Fruit fly (Drosophila melanogaster) whole organism, embryonic: ENCODE data around the gene CG12024.

Source experiments
- C15 ChIP-seq: fragments of 200-800 bp; sonication (Bioruptor generic); IDR thresholded peaks from 3 replicates; pipeline ENCODE4 v1.3.6; 2022; ENCODE audit warnings: missing biosample characterization, missing genetic modification characterization
- CG10274 ChIP-seq: fragments of 200-800 bp; sonication (Bioruptor generic); optimal IDR thresholded peaks from 3 replicates; lab custom pipeline; 2017; ENCODE audit warnings: missing biosample characterization, mild to moderate bottlenecking, missing genetic modification characterization
- CG10654 ChIP-seq: fragments of 200-800 bp; sonication (Bioruptor generic); optimal IDR thresholded peaks from 2 replicates; lab custom pipeline; 2016; ENCODE audit warnings: missing biosample characterization, missing genetic modification characterization
- CG11695 ChIP-seq: fragments of 200-800 bp; sonication (Bioruptor generic); IDR thresholded peaks from 3 replicates; pipeline ENCODE4 v1.3.6; 2022; ENCODE audit warnings: missing biosample characterization, missing genetic modification characterization
- CG14441 ChIP-seq: fragments of 200-800 bp; sonication (Bioruptor generic); IDR thresholded peaks from 2 replicates; pipeline ENCODE4 v1.3.6; 2022; ENCODE audit warnings: missing biosample characterization, missing genetic modification characterization
- CG15514 ChIP-seq: fragments of 200-800 bp; sonication (Bioruptor generic); optimal IDR thresholded peaks from 3 replicates; lab custom pipeline; 2017; ENCODE audit warnings: missing biosample characterization, missing genetic modification characterization, mild to moderate bottlenecking, moderate library complexity, missing genetic modification reagents
- CG15696 ChIP-seq: fragments of 200-800 bp; sonication (Bioruptor generic); optimal IDR thresholded peaks from 2 replicates; lab custom pipeline; 2019; ENCODE audit warnings: missing biosample characterization, mild to moderate bottlenecking, missing genetic modification characterization, moderate library complexity
- CG16813 ChIP-seq: fragments of 200-800 bp; sonication (Bioruptor generic); IDR thresholded peaks from 3 replicates; pipeline ENCODE4 v1.3.6; 2022; ENCODE audit warnings: missing biosample characterization, missing genetic modification characterization; ENCODE audit not compliant: partially characterized antibody
- CG17328 ChIP-seq: fragments of 200-800 bp; sonication (Bioruptor generic); IDR thresholded peaks from 2 replicates; pipeline ENCODE4 v1.3.6; 2022; ENCODE audit warnings: missing biosample characterization, missing genetic modification characterization
- CG17361 ChIP-seq: fragments of 200-800 bp; sonication (Bioruptor generic); IDR thresholded peaks from 3 replicates; pipeline ENCODE4 v1.3.6; 2022; ENCODE audit warnings: missing biosample characterization, missing genetic modification characterization
- CG17912 ChIP-seq: fragments of 200-800 bp; sonication (Bioruptor generic); optimal IDR thresholded peaks from 2 replicates; lab custom pipeline; 2018; ENCODE audit warnings: missing biosample characterization, mild to moderate bottlenecking, missing genetic modification characterization
- CG18262 ChIP-seq: fragments of 200-800 bp; optimal IDR thresholded peaks from 3 replicates; lab custom pipeline; 2019; ENCODE audit warnings: missing biosample characterization, mild to moderate bottlenecking, missing genetic modification characterization, moderate library complexity
- CG18599 ChIP-seq: fragments of 200-800 bp; sonication (Bioruptor generic); optimal IDR thresholded peaks from 3 replicates; lab custom pipeline; 2017; ENCODE audit warnings: missing biosample characterization, missing genetic modification characterization, mild to moderate bottlenecking, moderate library complexity, missing genetic modification reagents
- CG32532 ChIP-seq: fragments of 200-800 bp; sonication (Bioruptor generic); IDR thresholded peaks from 2 replicates; pipeline ENCODE4 v1.3.6; 2022; ENCODE audit warnings: missing biosample characterization, missing genetic modification characterization
- CG32767 ChIP-seq: fragments of 200-800 bp; sonication (Bioruptor generic); IDR thresholded peaks from 2 replicates; pipeline ENCODE4 v1.3.6; 2022; ENCODE audit warnings: missing biosample characterization, missing genetic modification characterization
- CG4360 ChIP-seq: fragments of 200-800 bp; sonication (Bioruptor generic); IDR thresholded peaks from 2 replicates; pipeline ENCODE4 v1.3.6; 2022; ENCODE audit warnings: missing biosample characterization, missing genetic modification characterization
- CG6254 ChIP-seq: fragments of 200-800 bp; sonication (Bioruptor generic); optimal IDR thresholded peaks from 3 replicates; lab custom pipeline; 2017; ENCODE audit warnings: mild to moderate bottlenecking, missing biosample characterization, missing genetic modification reagents, missing genetic modification characterization
- CG6683 ChIP-seq: fragments of 200-800 bp; sonication (Bioruptor generic); optimal IDR thresholded peaks from 2 replicates; lab custom pipeline; 2017; ENCODE audit warnings: missing biosample characterization, mild to moderate bottlenecking, missing genetic modification characterization, missing genetic modification reagents
- CG7839 ChIP-seq: fragments of 200-800 bp; sonication (Bioruptor generic); optimal IDR thresholded peaks from 3 replicates; lab custom pipeline; 2018; ENCODE audit warnings: missing biosample characterization, mild to moderate bottlenecking, missing genetic modification characterization, moderate library complexity
- CG8765 ChIP-seq: fragments of 200-800 bp; sonication (Bioruptor generic); IDR thresholded peaks from 2 replicates; pipeline ENCODE4 v1.3.6; 2022; ENCODE audit warnings: missing biosample characterization, missing genetic modification characterization
- D ChIP-seq, 2 experiments: fragments of 200-800 bp in 1 of 2; fragments of >200 bp in 1 of 2; sonication (Bioruptor generic) in 1 of 2; optimal IDR thresholded peaks; 2 replicates in 1 of 2; 3 replicates in 1 of 2; lab custom pipeline; 2017; ENCODE audit warnings: mild to moderate bottlenecking in 1 of 2, missing biosample characterization in 1 of 2, missing genetic modification characterization in 1 of 2, missing genetic modification reagents in 1 of 2
- D19B ChIP-seq: fragments of 200-800 bp; sonication (Bioruptor generic); optimal IDR thresholded peaks from 2 replicates; lab custom pipeline; 2017; ENCODE audit warnings: missing biosample characterization, mild to moderate bottlenecking, missing genetic modification characterization
- Dref ChIP-seq: fragments of 200-800 bp; sonication (Bioruptor generic); IDR thresholded peaks from 2 replicates; pipeline ENCODE4 v1.3.6; 2022; ENCODE audit warnings: missing biosample characterization, missing genetic modification characterization
- Fer3 ChIP-seq: fragments of 200-800 bp; sonication (Bioruptor generic); optimal IDR thresholded peaks from 2 replicates; lab custom pipeline; 2018; ENCODE audit warnings: missing biosample characterization, mild to moderate bottlenecking, missing genetic modification characterization, moderate library complexity
- Hr78 ChIP-seq, 2 experiments: fragments of 200-800 bp in 1 of 2; fragments of >200 bp in 1 of 2; sonication (Bioruptor generic) in 1 of 2; optimal IDR thresholded peaks; 2 replicates each; lab custom pipeline; 2017 to 2019; ENCODE audit warnings: missing biosample characterization in 2 of 2, missing genetic modification characterization in 2 of 2, mild to moderate bottlenecking in 1 of 2, moderate library complexity in 1 of 2
- Meics ChIP-seq: fragments of 200-800 bp; sonication (Bioruptor generic); optimal IDR thresholded peaks from 2 replicates; lab custom pipeline; 2017; ENCODE audit warnings: missing biosample characterization, mild to moderate bottlenecking, missing genetic modification characterization
- NFAT ChIP-seq: fragments of 200-800 bp; sonication (Bioruptor generic); IDR thresholded peaks from 2 replicates; pipeline ENCODE4 v1.3.6; 2022; ENCODE audit warnings: missing biosample characterization, missing genetic modification characterization
- Nf-YB ChIP-seq: fragments of 200-800 bp; sonication (Bioruptor generic); optimal IDR thresholded peaks from 3 replicates; lab custom pipeline; 2019; ENCODE audit warnings: missing biosample characterization, mild to moderate bottlenecking, missing genetic modification characterization, moderate library complexity
- abd-A ChIP-seq: fragments of 200-800 bp; sonication (Bioruptor generic); optimal IDR thresholded peaks from 3 replicates; lab custom pipeline; 2019; ENCODE audit warnings: missing biosample characterization, mild to moderate bottlenecking, missing genetic modification characterization, moderate library complexity
- bab2 ChIP-seq: fragments of 200-800 bp; sonication (Bioruptor generic); optimal IDR thresholded peaks from 2 replicates; lab custom pipeline; 2016; ENCODE audit warnings: missing biosample characterization, missing genetic modification characterization
- caup ChIP-seq: fragments of 200-800 bp; sonication (Bioruptor generic); optimal IDR thresholded peaks from 3 replicates; lab custom pipeline; 2017; ENCODE audit warnings: missing biosample characterization, mild to moderate bottlenecking, missing genetic modification characterization, moderate library complexity; ENCODE audit not compliant: severe bottlenecking
- chn ChIP-seq: fragments of 200-800 bp; sonication (Bioruptor generic); optimal IDR thresholded peaks from 2 replicates; lab custom pipeline; 2016; ENCODE audit warnings: missing biosample characterization, missing genetic modification characterization
- crp ChIP-seq, 2 experiments: fragments of 200-800 bp; sonication (Bioruptor generic); optimal IDR thresholded peaks; 2 replicates in 1 of 2; 3 replicates in 1 of 2; lab custom pipeline; 2017; ENCODE audit warnings: missing biosample characterization in 2 of 2, missing genetic modification characterization in 2 of 2, mild to moderate bottlenecking in 1 of 2, moderate library complexity in 1 of 2
- dmrt99B ChIP-seq: fragments of 200-800 bp; sonication (Bioruptor generic); optimal IDR thresholded peaks from 2 replicates; lab custom pipeline; 2018; ENCODE audit warnings: missing biosample characterization, mild to moderate bottlenecking, missing genetic modification characterization, moderate library complexity
- dysf ChIP-seq: fragments of 200-800 bp; sonication (Bioruptor generic); IDR thresholded peaks from 3 replicates; pipeline ENCODE4 v1.3.6; 2022; ENCODE audit warnings: missing biosample characterization, missing genetic modification characterization
- fru ChIP-seq: fragments of >200 bp; optimal IDR thresholded peaks from 2 replicates; lab custom pipeline; 2017
- gce ChIP-seq: fragments of 200-800 bp; sonication (Bioruptor generic); IDR thresholded peaks from 3 replicates; pipeline ENCODE4 v1.3.6; 2022; ENCODE audit warnings: missing biosample characterization, missing genetic modification characterization
- grau ChIP-seq: fragments of 200-800 bp; optimal IDR thresholded peaks from 3 replicates; lab custom pipeline; 2019; ENCODE audit warnings: missing biosample characterization, mild to moderate bottlenecking, missing genetic modification characterization, moderate library complexity
- gsb-n ChIP-seq: fragments of 200-800 bp; sonication (Bioruptor generic); optimal IDR thresholded peaks from 3 replicates; lab custom pipeline; 2018; ENCODE audit warnings: missing biosample characterization, mild to moderate bottlenecking, missing genetic modification characterization
- h ChIP-seq: fragments of >200 bp; optimal IDR thresholded peaks from 2 replicates; lab custom pipeline; 2017
- lbe ChIP-seq: fragments of 200-800 bp; sonication (Bioruptor generic); optimal IDR thresholded peaks from 2 replicates; lab custom pipeline; 2016; ENCODE audit warnings: missing biosample characterization, mild to moderate bottlenecking, missing genetic modification characterization
- lola ChIP-seq, 3 experiments: fragments of >200 bp in 2 of 3; fragments of 200-800 bp in 1 of 3; sonication (Bioruptor generic) in 1 of 3; optimal IDR thresholded peaks; 2 replicates each; lab custom pipeline; 2017 to 2019; ENCODE audit warnings: missing biosample characterization in 3 of 3, missing genetic modification characterization in 3 of 3, mild to moderate bottlenecking in 1 of 3, moderate library complexity in 1 of 3
- maf-S ChIP-seq: fragments of 200-800 bp; sonication (Bioruptor generic); optimal IDR thresholded peaks from 2 replicates; lab custom pipeline; 2016; ENCODE audit warnings: missing biosample characterization, missing genetic modification characterization
- repo ChIP-seq: fragments of 200-800 bp; sonication (Bioruptor generic); optimal IDR thresholded peaks from 2 replicates; lab custom pipeline; 2016; ENCODE audit warnings: missing biosample characterization, missing genetic modification characterization
- sd ChIP-seq: fragments of 200-800 bp; sonication (Bioruptor generic); optimal IDR thresholded peaks from 3 replicates; lab custom pipeline; 2018; ENCODE audit warnings: missing biosample characterization, mild to moderate bottlenecking, missing genetic modification characterization, moderate library complexity
- sug ChIP-seq: fragments of 200-800 bp; optimal IDR thresholded peaks from 2 replicates; lab custom pipeline; 2019; ENCODE audit warnings: missing biosample characterization, mild to moderate bottlenecking, missing genetic modification characterization, moderate library complexity
- zfh1 ChIP-seq: fragments of 200-800 bp; sonication (Bioruptor generic); IDR thresholded peaks from 3 replicates; pipeline ENCODE4 v1.3.6; 2022; ENCODE audit warnings: missing biosample characterization, missing genetic modification characterization

The CG12024 gene

dm6 chr3L:1853277-1853676, 3.7 kb upstream of the CG12024 start (continued):
- TF ChIP-seq chn (GFP tag; lab: Kevin White, UChicago) (no peak), CG18599 (no peak)

dm6 chr3L:1855491-1855890, 1.5 kb upstream of the CG12024 start, which contains the start of gene CNMa:
Gene CNMa, minus strand, starts transcription at chr3L:1855591.
- TF ChIP-seq CG6683 (GFP tag; lab: Kevin White, UChicago), result no peak
- peak in 1 of 2 experiments; percentile 35 for TF ChIP-seq Hr78 (GFP tag; optimal IDR thresholded peaks at IDR 0.05; lab: Kevin White, UChicago)
- TF ChIP-seq NFAT (GFP tag; lab: Robert Waterston, UW), result no peak
- TF ChIP-seq CG11695 (GFP tag; lab: Robert Waterston, UW), result no peak
- TF ChIP-seq CG10274 (GFP tag; lab: Kevin White, UChicago), result peak; percentile 21
- TF ChIP-seq fru (lab: Kevin White, UChicago), result no peak
- no peak for TF ChIP-seq CG14441
- TF ChIP-seq gsb-n (tag; lab: Kevin White, UChicago), result no peak
- TF ChIP-seq crp (GFP tag; optimal IDR thresholded peaks at IDR 0.05; lab: Kevin White, UChicago), result no peak
- TF ChIP-seq h (lab: Kevin White, UChicago), result no peak
- no peak for TF ChIP-seq maf-S (GFP tag; lab: Kevin White, UChicago)
- no peak for TF ChIP-seq abd-A (tag; lab: Kevin White, UChicago)
- TF ChIP-seq lbe (GFP tag; lab: Kevin White, UChicago), result no peak
- no peak for TF ChIP-seq C15 (GFP tag; lab: Robert Waterston, UW)
- TF ChIP-seq CG15696 (tag; lab: Kevin White, UChicago), result no peak
- no peak for TF ChIP-seq repo (GFP tag; lab: Kevin White, UChicago)
- no peak for TF ChIP-seq CG17328

dm6 chr3L:1859563-1859962, 2.6 kb downstream of the CG12024 start:
- no peak for TF ChIP-seq dysf (GFP tag; lab: Robert Waterston, UW)
- TF ChIP-seq CG4360 (GFP tag; lab: Robert Waterston, UW), result no peak
- TF ChIP-seq CG6254, result peak; percentile 31
- TF ChIP-seq CG8765 (GFP tag; lab: Robert Waterston, UW), result no peak
- no peak for TF ChIP-seq D19B
- TF ChIP-seq lola (GFP tag; optimal IDR thresholded peaks at IDR 0.05; lab: Kevin White, UChicago), result no peak
- TF ChIP-seq sug (tag; lab: Kevin White, UChicago), result no peak
- TF ChIP-seq Nf-YB (GFP tag; lab: Kevin White, UChicago), result no peak
- TF ChIP-seq grau, result no peak
- TF ChIP-seq CG10654, result no peak
- no peak for TF ChIP-seq abd-A (tag; lab: Kevin White, UChicago)
- TF ChIP-seq bab2 (GFP tag; lab: Kevin White, UChicago), result no peak
- no peak for TF ChIP-seq Dref
- TF ChIP-seq CG32767 (GFP tag; lab: Robert Waterston, UW), result 0 out of 2 replicates have a peak, but pooled peaks have one; percentile 18
- no peak for TF ChIP-seq CG17361
- no peak for TF ChIP-seq CG18262 (tag; lab: Kevin White, UChicago)
- TF ChIP-seq gce (GFP tag; lab: Robert Waterston, UW), result 0 out of 3 replicates have a peak, but pooled peaks have one; percentile 13
- peak; percentile 7 for TF ChIP-seq caup
- 0 out of 3 replicates have a peak, but pooled peaks have one; percentile 18 for TF ChIP-seq zfh1
- no peak for TF ChIP-seq CG17912 (GFP tag; lab: Kevin White, UChicago)
- TF ChIP-seq dmrt99B (tag; lab: Kevin White, UChicago), result peak; percentile 7
- TF ChIP-seq CG7839 (tag; lab: Kevin White, UChicago), result no peak
- no peak for TF ChIP-seq D (optimal IDR thresholded peaks at IDR 0.05; lab: Kevin White, UChicago)
- no peak for TF ChIP-seq D (GFP tag; optimal IDR thresholded peaks at IDR 0.05; lab: Kevin White, UChicago)
- peak; percentile 30 for TF ChIP-seq CG15514
- 0 out of 2 replicates have a peak, but pooled peaks have one; percentile 28 for TF ChIP-seq CG32532 (GFP tag; lab: Robert Waterston, UW)
- no peak for TF ChIP-seq CG16813
- peak; percentile 17 for TF ChIP-seq Meics
- TF ChIP-seq h (lab: Kevin White, UChicago), result no peak
- peak; percentile 42 for TF ChIP-seq sd (tag; lab: Kevin White, UChicago)
- peak; percentile 12 for TF ChIP-seq Fer3 (tag; lab: Kevin White, UChicago)
